Worm (Caenorhabditis elegans) whole organism, L2 larva: ENCODE measurements around the gene nhr-116.

Experiments used
- R02D3.7 ChIP-seq: fragments of 150-350 bp; optimal IDR thresholded peaks from 2 replicates; lab custom pipeline; 2014; ENCODE audit warnings: missing biosample characterization, missing genetic modification characterization
- ZK546.5 ChIP-seq: sonication (generic microtip); optimal IDR thresholded peaks from 2 replicates; lab custom pipeline; 2017; ENCODE audit warnings: missing biosample characterization, missing genetic modification characterization
- alr-1 ChIP-seq: fragments of 150-350 bp; optimal IDR thresholded peaks from 2 replicates; lab custom pipeline; 2014; ENCODE audit warnings: missing biosample characterization, missing genetic modification characterization
- ama-1 ChIP-seq: fragments of 150-350 bp; optimal IDR thresholded peaks from 2 replicates; lab custom pipeline; 2018; ENCODE audit warnings: inconsistent platforms
- nhr-10 ChIP-seq: sonication (generic microtip); optimal IDR thresholded peaks from 2 replicates; lab custom pipeline; 2017; ENCODE audit warnings: missing biosample characterization, missing genetic modification characterization
- nhr-12 ChIP-seq: fragments of 150-350 bp; optimal IDR thresholded peaks from 2 replicates; lab custom pipeline; 2014; ENCODE audit warnings: missing biosample characterization, missing genetic modification characterization
- snpc-4 ChIP-seq: fragments of 150-350 bp; optimal IDR thresholded peaks from 2 replicates; lab custom pipeline; 2014; ENCODE audit warnings: missing biosample characterization, missing genetic modification characterization
- ztf-11 ChIP-seq: sonication (generic microtip); optimal IDR thresholded peaks from 2 replicates; lab custom pipeline; 2017; ENCODE audit warnings: missing biosample characterization, missing genetic modification characterization

DNA sequence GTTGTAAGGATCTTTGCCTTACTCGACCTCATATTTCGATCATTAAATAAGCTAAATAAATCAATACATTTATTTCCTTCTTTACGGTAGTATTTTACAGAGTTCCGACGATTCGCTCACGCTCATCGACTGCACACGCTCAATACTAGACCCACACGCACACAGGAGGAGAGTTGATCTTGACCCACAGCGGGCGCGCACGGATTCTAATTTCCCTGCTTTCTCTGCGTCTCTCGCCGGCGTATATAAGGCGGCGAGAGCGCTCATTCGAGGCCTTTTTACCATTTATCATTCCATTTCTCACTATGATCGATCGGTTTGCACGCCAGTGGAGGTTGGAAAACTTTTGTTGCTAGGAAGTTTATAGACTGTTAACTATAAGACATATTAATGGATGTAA lies 38.0 kb downstream of the nhr-116 start:
- TF ChIP-seq ztf-11 (tag; lab: Kevin White, UChicago) (no peak), R02D3.7 (no peak), nhr-12 (tag; lab: Kevin White, UChicago) (no peak), alr-1 (no peak), ZK546.5 (tag; lab: Kevin White, UChicago) (no peak), snpc-4 (tag; lab: Kevin White, UChicago) (no peak), nhr-10 (tag; lab: Kevin White, UChicago) (no peak), ama-1 (no peak)
